Worm (Caenorhabditis elegans) whole organism, dauer: ENCODE results near the gene F33C8.4.

Experiments used
- unc-62 ChIP-seq: sonication (generic microtip); optimal IDR thresholded peaks from 2 replicates; lab custom pipeline; 2017; ENCODE audit warnings: missing biosample characterization, missing genetic modification reagents, missing genetic modification characterization

Gene F33C8.4

DNA sequence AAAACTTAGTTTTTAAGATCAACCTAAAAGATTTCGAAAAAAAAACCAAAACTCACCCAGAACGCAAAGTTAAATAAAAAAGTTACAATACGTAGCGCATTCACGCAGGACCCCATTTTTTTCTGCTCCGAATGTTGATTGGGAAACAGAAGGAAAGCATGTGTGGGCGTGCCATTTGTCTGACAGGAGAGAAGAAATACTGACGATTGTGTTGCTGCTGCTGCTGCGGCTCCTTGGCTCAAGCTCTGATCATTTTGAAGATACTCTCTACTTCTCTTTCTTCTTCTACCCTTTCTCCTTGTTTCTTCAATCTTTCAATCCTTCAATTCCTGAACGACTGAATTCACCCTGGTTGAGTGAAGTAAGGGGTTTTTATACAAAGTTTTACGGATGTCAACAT is 2.8 kb upstream of the F33C8.4 start, which contains the start of gene tsp-8:
Gene tsp-8 (minus strand): TSS at position 185 of the 400 bp plus-strand sequence.
- TF ChIP-seq unc-62, result no peak

DNA sequence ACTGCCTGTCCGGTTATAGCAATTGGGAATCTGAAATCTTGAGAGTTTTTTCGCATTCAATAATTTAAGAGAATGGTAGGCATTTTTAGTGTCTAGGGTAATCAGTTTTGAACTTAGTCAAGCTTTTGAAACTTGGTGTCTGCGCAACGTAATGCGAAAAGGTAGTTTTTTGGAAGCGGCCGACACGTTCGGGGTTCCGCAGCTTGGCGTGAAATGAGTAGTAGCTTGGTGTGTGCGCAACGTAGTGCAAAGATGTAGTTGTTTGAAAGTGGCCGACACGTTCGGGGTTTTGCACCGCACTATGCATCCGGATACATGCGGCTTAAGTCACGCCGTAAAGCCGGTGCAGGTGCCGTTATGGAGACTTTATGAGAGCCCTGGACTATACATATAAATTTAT is 4.1 kb downstream of the F33C8.4 start:
- TF ChIP-seq unc-62, result no peak

ce11 chrX:14736955-14737621 is 5.0 kb downstream of the F33C8.4 start:
- TF ChIP-seq unc-62, result no peak

- no peak for TF ChIP-seq unc-62
Observed at ce11 chrX:14737623-14738022, 5.5 kb downstream of the F33C8.4 start.

DNA sequence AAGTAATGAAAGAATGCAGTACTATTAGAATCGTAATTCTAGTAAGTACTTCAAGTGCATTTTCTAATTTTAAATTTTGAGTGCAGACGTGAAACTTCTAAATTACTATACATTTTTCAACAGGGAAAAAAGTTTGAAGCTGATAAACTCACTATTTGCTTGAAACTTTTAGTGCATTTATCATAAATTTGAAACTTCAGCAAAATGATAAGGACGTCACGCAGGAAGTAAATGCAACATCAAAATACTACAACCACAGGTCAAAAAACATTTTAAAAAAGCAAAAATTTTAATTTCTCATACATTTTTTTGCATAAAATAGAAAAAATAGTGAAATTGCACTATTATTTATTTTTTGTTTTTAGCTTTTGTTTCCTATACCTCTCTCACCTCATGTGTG is 7.4 kb downstream of the F33C8.4 start:
- no peak for TF ChIP-seq unc-62

- no peak for TF ChIP-seq unc-62
Observed at ce11 chrX:14740019-14740418, 7.9 kb downstream of the F33C8.4 start, which contains the start of gene C05G5.1. Gene C05G5.1 (minus strand): TSS chrX:14740119.

- TF ChIP-seq unc-62, result no peak
Observed at ce11 chrX:14743210-14743609, 11.1 kb downstream of the F33C8.4 start.

- TF ChIP-seq unc-62, result no peak
Observed at ce11 chrX:14743780-14744179, 11.7 kb downstream of the F33C8.4 start, which contains the start of gene C05G5.7. Gene C05G5.7 (minus strand): TSS chrX:14743780.

DNA sequence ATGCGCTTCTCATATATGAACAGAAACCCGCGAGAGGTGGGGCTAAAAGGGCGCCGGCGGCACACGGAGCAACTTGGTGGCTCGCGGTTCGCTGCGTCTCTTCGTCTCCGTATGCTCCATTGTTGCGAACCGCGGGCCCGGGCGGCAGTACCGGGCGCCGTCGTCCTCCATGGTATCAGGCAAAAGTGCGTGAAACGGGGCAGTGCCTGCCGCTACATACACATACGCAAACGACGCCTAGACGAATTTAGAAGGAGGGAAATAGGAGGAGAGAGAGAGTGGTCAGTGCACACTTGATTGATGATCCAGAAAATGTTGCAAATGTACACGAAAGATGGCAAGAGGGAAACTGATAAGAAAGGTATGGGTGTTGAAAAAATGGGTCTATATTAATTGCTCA is 12.4 kb downstream of the F33C8.4 start:
- TF ChIP-seq unc-62, result no peak

- TF ChIP-seq unc-62, result no peak
Observed at ce11 chrX:14745218-14745617, 13.1 kb downstream of the F33C8.4 start.

DNA sequence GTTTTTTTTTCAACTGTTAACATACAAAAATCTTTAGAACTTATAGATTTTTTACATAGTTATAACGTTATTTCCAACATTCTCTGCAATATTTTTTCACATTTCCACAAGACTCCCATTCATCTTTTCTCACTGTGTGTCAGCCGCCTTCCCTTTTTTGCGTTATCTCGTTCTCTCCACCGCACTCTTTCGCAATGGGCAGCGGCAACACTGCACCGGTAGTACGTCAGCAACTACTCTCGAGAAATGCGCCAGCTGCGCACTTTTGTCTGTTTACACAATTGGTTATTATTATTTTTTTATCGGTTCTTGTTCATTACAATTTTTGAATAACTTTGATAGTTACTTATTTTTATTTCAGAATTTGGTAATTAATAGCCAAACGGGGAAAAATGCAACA is 14.9 kb downstream of the F33C8.4 start, which contains the start of gene C05G5.2:
Gene C05G5.2 (plus strand): TSS at position 356 of the 400 bp plus-strand sequence.
- no peak for TF ChIP-seq unc-62

DNA sequence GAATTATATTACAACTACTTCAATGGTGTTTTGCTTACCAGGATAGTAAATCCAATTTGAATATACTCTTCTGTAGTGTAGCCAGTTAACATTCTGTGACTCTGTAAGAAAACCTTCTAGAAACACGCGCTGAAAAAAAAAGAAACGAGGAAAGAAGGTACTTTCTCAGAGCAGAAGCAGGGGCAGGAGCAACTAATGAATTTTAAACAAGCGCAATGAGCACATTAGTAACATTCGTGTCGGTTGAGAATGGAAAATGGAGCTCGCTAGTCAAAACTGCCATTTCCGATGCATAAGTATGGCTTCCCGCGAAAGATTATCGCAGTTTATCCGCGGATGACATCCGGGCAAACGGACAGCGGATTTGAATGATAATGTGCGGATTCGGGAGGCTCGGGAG is 19.8 kb downstream of the F33C8.4 start, which contains the start of gene C05G5.3:
Gene C05G5.3 (minus strand): TSS at position 101 of the 400 bp plus-strand sequence.
- no peak for TF ChIP-seq unc-62

DNA sequence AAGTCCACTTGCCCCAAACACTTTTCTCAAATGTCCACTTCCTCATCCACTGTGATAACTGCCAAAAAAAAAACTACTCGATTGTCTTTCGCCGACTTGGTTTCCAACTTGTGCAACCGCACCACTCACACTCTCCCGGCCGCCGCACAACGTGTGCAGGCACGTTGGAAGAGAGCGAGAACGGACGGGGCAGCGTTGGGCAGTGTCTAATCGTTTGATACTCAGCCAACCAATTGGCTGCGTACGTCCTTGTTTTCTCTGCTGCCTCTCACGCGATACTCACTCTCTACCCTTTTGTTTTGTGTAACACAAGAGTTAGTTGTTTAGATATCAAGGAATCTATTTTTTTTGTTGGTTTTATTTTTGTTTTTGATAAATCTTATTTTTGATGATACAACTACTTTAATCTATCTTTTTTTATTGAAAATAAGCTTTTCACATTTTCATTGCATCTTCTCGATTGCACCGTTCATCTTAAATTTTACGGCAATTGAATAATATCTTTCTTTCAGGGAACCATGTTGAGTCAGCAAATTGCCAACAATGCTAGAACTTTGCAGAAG is 21.5 kb downstream of the F33C8.4 start, which contains the start of gene sucl-1:
Gene sucl-1 (plus strand): TSS at position 513 of the 563 bp plus-strand sequence.
- TF ChIP-seq unc-62, result no peak

DNA sequence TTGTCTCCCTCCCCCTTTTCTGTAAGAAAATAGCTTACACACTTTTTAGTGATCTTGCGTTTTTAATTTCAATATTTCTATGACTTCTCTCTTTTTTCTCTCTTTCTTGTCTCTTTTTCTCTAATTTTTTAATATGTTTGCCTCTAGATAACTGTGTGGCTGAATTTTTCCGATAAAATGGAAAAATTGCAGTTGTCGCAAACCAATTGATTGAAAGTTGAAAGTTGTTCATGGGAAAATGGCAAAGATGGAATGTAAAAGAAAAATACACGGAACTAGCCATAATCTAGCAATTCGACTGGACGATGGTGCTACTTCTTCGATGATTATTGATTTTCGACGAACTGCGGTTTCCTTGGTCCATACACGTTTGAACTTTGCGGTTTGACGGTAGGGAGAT is 23.8 kb downstream of the F33C8.4 start:
- TF ChIP-seq unc-62, result no peak

- TF ChIP-seq unc-62, result no peak
Observed at ce11 chrX:14756606-14757005, 24.5 kb downstream of the F33C8.4 start.

- TF ChIP-seq unc-62, result no peak
Observed at ce11 chrX:14757641-14758220, 25.6 kb downstream of the F33C8.4 start.

DNA sequence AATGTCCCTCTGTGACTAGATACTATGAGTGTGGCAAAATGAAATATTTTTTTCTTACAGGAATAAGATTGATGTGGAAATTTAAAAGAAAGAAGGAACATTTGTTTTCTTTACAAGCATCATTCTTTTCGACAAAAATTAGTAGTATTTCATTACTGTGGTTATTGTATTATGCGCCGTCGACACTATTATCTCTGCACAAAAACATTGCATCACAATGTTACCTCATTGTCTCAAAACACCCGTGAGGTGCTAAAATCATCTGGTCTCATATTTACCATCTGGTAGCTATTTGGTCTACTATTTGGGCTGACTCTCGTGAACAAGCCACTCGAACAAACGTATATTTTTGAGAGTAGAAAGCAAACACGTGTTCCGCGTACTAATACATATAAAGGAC is 27.5 kb downstream of the F33C8.4 start:
- TF ChIP-seq unc-62, result no peak

ce11 chrX:14760166-14760565 is 28.1 kb downstream of the F33C8.4 start:
- no peak for TF ChIP-seq unc-62
